Worm (Caenorhabditis elegans) whole organism, L4/young adult: ENCODE results near the gene R53.4.

ENCODE experiments used
- W03F9.2 ChIP-seq: fragments of 150-350 bp; optimal IDR thresholded peaks from 2 replicates; lab custom pipeline; 2014; ENCODE audit warnings: missing biosample characterization, missing genetic modification characterization
- dao-5 ChIP-seq: sonication (generic microtip); optimal IDR thresholded peaks from 2 replicates; lab custom pipeline; 2016; ENCODE audit warnings: missing genotype, missing genetic modification characterization, moderate library complexity, missing compliant biosample characterization
- him-1 ChIP-seq: sonication (generic microtip); optimal IDR thresholded peaks from 2 replicates; lab custom pipeline; 2016; ENCODE audit warnings: missing genotype, missing genetic modification reagents, missing genetic modification characterization, missing compliant biosample characterization

R53.4 gene

ce11 chrII:9963808-9964207 lies 4.0 kb downstream of the R53.4 start:
- no peak for TF ChIP-seq W03F9.2

DNA sequence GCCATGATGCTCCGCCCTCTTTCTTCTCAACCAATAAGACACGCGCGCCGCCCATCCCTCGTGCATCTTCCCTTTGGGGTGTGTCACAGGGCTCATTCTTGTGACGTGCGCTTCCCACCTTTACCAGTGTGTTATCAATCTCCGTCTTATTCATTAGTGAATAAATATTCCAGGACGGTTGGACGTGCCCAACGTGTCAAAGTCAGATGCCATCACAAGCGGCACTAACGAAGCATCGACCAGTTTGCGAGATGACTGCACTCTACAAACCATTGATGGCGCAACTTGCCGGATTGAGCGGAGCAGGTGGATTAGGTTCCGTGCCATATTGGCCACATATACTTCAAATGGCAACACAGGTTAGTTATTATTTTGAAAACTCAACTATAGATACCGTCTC lies 7.7 kb downstream of the R53.4 start:
- TF ChIP-seq dao-5 (tag; lab: Kevin White, UChicago) (no peak), him-1 (no peak), W03F9.2 (no peak)

ce11 chrII:9956116-9956515 lies 11.7 kb downstream of the R53.4 start:
- TF ChIP-seq dao-5 (tag; lab: Kevin White, UChicago) (no peak), him-1 (no peak), W03F9.2 (no peak)

ce11 chrII:9954885-9955284 lies 13.0 kb downstream of the R53.4 start, which contains the start of gene egl-43:
Gene egl-43, plus strand, starts transcription at chrII:9955185.
- TF ChIP-seq dao-5 (tag; lab: Kevin White, UChicago) (no peak), W03F9.2 (no peak), him-1 (no peak)

ce11 chrII:9951846-9952245 lies 16.0 kb downstream of the R53.4 start:
- TF ChIP-seq W03F9.2 (no peak), him-1 (no peak), dao-5 (tag; lab: Kevin White, UChicago) (no peak)

DNA sequence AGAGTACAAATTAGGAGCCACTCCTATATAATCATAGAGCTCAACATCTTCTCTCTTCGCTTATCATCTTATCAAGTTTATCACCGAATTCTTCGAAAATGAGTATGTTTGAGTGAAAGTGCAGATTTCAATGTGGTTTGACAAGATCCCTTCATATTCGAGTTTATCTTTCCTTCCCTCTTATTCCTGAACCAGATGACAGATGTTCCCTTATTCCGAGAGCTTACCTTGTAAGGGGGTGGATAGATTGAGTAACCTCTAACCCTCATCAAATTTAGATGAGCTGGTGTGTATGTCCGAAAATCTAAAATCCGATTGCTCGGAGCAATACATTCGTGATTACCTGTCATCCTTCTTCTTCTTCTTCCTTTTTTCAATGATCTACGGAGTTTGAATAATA lies 19.2 kb downstream of the R53.4 start:
- TF ChIP-seq W03F9.2: no peak
- TF ChIP-seq him-1: no peak

ce11 chrII:9943837-9944236 lies 24.0 kb downstream of the R53.4 start, which contains the start of gene flad-1:
Gene flad-1, plus strand, starts transcription at chrII:9944137.
- TF ChIP-seq W03F9.2 (no peak), dao-5 (tag; lab: Kevin White, UChicago) (no peak), him-1 (no peak)

DNA sequence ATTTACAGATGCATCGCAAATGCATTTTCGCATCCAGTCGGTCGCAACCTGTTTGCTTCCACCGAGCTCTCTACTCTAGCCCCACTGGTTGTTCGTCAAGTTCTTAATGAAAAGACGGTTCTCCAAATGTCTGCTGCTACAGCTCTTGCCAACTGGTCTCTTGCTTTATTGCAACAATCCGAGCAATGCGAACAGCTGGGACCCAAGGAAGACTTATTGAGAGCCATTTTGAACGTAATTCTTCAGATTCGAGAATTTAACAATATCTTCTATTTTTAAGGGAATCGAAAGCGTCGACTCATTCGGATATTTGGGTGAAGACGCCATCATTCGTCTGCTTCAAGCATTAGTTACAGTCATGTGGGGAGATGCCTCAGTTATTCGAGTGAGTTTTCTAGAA lies 24.6 kb downstream of the R53.4 start:
- TF ChIP-seq him-1 (no peak), W03F9.2 (no peak), dao-5 (tag; lab: Kevin White, UChicago) (no peak)

DNA sequence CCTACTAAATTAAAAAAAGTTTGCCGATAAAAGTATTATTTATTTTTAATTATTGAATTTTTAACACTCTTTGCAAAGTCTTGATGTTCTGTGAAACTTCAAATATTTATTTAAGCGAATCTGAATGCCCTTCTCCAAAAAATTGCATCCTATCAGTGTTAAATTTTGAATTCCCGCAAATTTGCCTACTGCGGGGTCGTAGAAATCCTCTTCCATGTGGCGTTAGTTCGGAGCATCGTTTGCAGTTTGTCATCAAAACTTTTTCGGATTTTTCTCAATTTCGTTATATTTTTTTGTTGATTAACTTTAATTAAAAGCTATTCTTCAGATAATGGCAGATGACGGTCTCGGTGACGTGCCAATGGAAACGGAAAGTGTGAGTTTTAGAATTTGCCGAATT lies 27.4 kb downstream of the R53.4 start, which contains the start of gene ufd-3:
ufd-3 (plus strand) TSS at position 324 of the 400 bp plus-strand sequence.
- peak; percentile 42 for TF ChIP-seq him-1
- TF ChIP-seq dao-5 (tag; lab: Kevin White, UChicago): no peak

DNA sequence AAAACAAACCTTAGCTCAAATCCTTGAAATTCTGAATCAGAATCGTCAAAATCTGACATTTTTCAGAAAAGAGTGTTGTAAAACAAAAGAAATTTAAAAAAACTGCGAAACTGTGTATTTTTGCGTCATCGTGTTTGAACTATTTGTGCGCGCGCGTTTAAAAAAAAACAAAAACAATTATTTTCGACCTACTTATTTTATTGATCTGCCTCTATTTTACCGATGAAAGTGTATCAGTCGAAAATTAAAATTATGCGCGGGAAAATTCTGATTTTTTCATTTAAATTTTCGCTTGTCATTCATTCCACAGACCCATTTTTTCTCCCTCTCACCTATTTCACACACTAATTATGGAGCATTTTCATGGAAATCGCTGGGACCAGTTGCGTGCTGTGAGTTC lies 29.0 kb downstream of the R53.4 start, which contains the start of the genes C05C10.7 and C05C10.5:
C05C10.7 (minus strand) TSS at position 95 of the 400 bp plus-strand sequence.
C05C10.5 (plus strand) TSS at position 164 of the 400 bp plus-strand sequence.
- TF ChIP-seq W03F9.2: no peak
- TF ChIP-seq dao-5 (tag; lab: Kevin White, UChicago): no peak
- no peak for TF ChIP-seq him-1

DNA sequence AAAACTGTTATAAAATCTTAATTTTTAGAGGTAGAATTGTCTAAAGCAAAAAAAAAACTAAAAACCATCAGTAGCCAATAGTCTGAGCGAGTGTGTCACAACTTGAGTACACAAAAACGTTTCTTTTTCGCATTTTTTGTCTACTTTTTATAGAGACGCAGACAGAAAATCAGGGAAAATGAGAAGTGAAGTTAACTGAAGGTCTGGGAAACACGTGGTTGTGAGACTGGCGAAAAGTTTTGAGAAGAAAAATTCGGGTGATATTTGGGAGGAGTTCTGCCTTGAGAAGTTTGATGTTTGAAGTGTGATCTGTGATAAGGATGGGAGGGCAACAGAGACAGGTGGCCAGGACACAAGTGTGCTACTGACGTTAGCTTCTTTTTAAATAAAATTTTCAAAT lies 30.2 kb downstream of the R53.4 start:
- TF ChIP-seq W03F9.2: peak; percentile 66
- no peak for TF ChIP-seq him-1

ce11 chrII:9936859-9937258 lies 31.0 kb downstream of the R53.4 start, which contains the start of gene C05C10.3:
Gene C05C10.3, minus strand, starts transcription at chrII:9936893.
- no peak for TF ChIP-seq dao-5 (tag; lab: Kevin White, UChicago)
- no peak for TF ChIP-seq W03F9.2
- TF ChIP-seq him-1: no peak

- TF ChIP-seq W03F9.2 (no peak), dao-5 (tag; lab: Kevin White, UChicago) (no peak), him-1 (no peak)
Measured at ce11 chrII:9935664-9936063, 32.2 kb downstream of the R53.4 start.

DNA sequence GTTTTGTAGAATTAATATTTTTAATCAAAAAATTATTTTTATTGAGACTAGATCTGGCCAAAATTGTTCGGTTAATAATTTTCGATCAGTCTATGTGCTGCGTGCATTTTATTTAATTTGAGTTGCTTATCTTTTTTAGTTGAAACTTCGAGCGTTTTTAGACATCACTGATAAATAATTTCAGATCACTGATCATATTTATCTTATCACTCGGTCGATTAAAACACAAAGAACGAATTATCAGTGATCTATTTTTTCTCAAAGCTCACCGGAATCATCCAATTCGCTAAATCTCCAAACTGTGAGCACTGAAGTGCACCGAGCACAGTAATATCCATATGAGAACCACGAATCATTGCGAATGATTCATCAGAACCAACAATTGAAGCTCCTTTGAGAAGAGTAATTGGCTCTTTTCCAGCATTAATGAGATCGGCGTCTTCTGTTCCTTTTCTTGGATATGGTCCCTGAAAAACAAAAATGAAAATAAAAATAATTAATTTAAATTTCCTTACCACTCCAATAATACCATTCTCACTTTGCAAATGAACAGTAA lies 32.7 kb downstream of the R53.4 start:
- TF ChIP-seq him-1 (no peak), W03F9.2 (no peak), dao-5 (tag; lab: Kevin White, UChicago) (no peak)

- TF ChIP-seq dao-5 (tag; lab: Kevin White, UChicago) (no peak), him-1 (no peak)
Measured at ce11 chrII:9934570-9934969, 33.3 kb downstream of the R53.4 start.

ce11 chrII:9933947-9934383 lies 33.9 kb downstream of the R53.4 start:
- TF ChIP-seq W03F9.2 (peak; percentile 24), him-1 (no peak)
